Worm (Caenorhabditis elegans): ENCODE results near the gene K10D2.8.

ce11 chrIII:5138940-5139533, 49.5 kb upstream of the K10D2.8 start:
- TF ChIP-seq unc-62 (GFP tag; optimal IDR thresholded peaks at IDR 0.05) (no peak), xnd-1 (tag; optimal IDR thresholded peaks at IDR 0.05) (no peak), sea-2 (GFP tag; IDR thresholded peaks at IDR 0.05) (no peak), Y53F4B.3 (GFP tag; IDR thresholded peaks at IDR 0.05) (no peak), hsf-1 (GFP tag; IDR thresholded peaks at IDR 0.05) (no peak), ceh-40 (GFP tag; IDR thresholded peaks at IDR 0.05) (no peak), K12H6.12 (tag; optimal IDR thresholded peaks at IDR 0.05) (no peak), lag-1 (GFP tag; IDR thresholded peaks at IDR 0.05) (no peak), hlh-12 (tag; optimal IDR thresholded peaks at IDR 0.05) (no peak), ceh-100 (GFP tag; IDR thresholded peaks at IDR 0.05) (no peak), gei-17 (GFP tag; optimal IDR thresholded peaks at IDR 0.05) (no peak), Y79H2A.3 (GFP tag; conservative IDR thresholded peaks at IDR 0.05) (no peak)
